Fruit fly (Drosophila melanogaster): ENCODE results near the gene CARPB.

CARPB gene

dm6 chrX:9881746-9882145 lies 98.7 kb downstream of the CARPB start, which contains the start of gene CG9689:
Gene CG9689, plus strand, starts transcription at chrX:9881953.
- no peak for TF ChIP-seq CG17801 (GFP tag; optimal IDR thresholded peaks at IDR 0.05; ENCODE audit: partially characterized antibody)

dm6 chrX:9882900-9883299 lies 99.9 kb downstream of the CARPB start:
- no peak for TF ChIP-seq CG17801 (GFP tag; optimal IDR thresholded peaks at IDR 0.05; ENCODE audit: partially characterized antibody)

dm6 chrX:9884221-9884620 lies 101.2 kb downstream of the CARPB start, which contains the start of gene CG9691:
Gene CG9691, plus strand, starts transcription at chrX:9884442.
- no peak for TF ChIP-seq CG17801 (GFP tag; optimal IDR thresholded peaks at IDR 0.05; ENCODE audit: partially characterized antibody)

dm6 chrX:9885363-9885762 lies 102.3 kb downstream of the CARPB start:
- TF ChIP-seq CG17801 (GFP tag; optimal IDR thresholded peaks at IDR 0.05; ENCODE audit: partially characterized antibody), result no peak

dm6 chrX:9889686-9890085 lies 106.7 kb downstream of the CARPB start:
- no peak for TF ChIP-seq CG17801 (GFP tag; optimal IDR thresholded peaks at IDR 0.05; ENCODE audit: partially characterized antibody)

- TF ChIP-seq CG17801 (GFP tag; optimal IDR thresholded peaks at IDR 0.05; ENCODE audit: partially characterized antibody), result peak; percentile 20
These were observed 109.8 kb downstream of the CARPB start for dm6 chrX:9892834-9893233.

- TF ChIP-seq CG17801 (GFP tag; optimal IDR thresholded peaks at IDR 0.05; ENCODE audit: partially characterized antibody), result no peak
These were observed 114.6 kb downstream of the CARPB start for dm6 chrX:9897599-9897998.

- TF ChIP-seq CG17801 (GFP tag; optimal IDR thresholded peaks at IDR 0.05; ENCODE audit: partially characterized antibody), result no peak
These were observed 116.6 kb downstream of the CARPB start, which contains the start of gene CG15249 for dm6 chrX:9899535-9900179. Gene CG15249, minus strand, starts transcription at chrX:9899585.

Data from ovary, adult (tissue).